Worm (Caenorhabditis elegans) whole organism, L4 larva: ENCODE measurements around the gene tbc-10.

Experiments used
- F44E2.7 ChIP-seq: fragments of 200-800 bp; sonication (Bioruptor generic); IDR thresholded peaks from 2 replicates; pipeline ENCODE4 v2.1.2; 2022; ENCODE audit warnings: missing genetic modification characterization, missing compliant biosample characterization
- T26A8.4 ChIP-seq: fragments of 200-800 bp; sonication (Bioruptor generic); IDR thresholded peaks from 2 replicates; pipeline ENCODE4 v1.3.6; 2022; ENCODE audit warnings: missing genetic modification characterization, missing compliant biosample characterization
- ZK546.5 ChIP-seq, 2 experiments: sonication (generic microtip); optimal IDR thresholded peaks; 2 replicates each; lab custom pipeline; 2017; ENCODE audit warnings: missing biosample characterization in 2 of 2, missing genetic modification characterization in 2 of 2
- attf-4 ChIP-seq: sonication (generic microtip); optimal IDR thresholded peaks from 3 replicates; lab custom pipeline; 2017; ENCODE audit warnings: missing biosample characterization, missing genetic modification characterization
- ctbp-1 ChIP-seq: fragments of 200-800 bp; sonication (Bioruptor generic); IDR thresholded peaks from 2 replicates; pipeline ENCODE4 v1.3.6; 2022; ENCODE audit warnings: missing genetic modification reagents, missing genetic modification characterization, missing compliant biosample characterization
- daf-16 ChIP-seq, 3 experiments: sonication (generic microtip); optimal IDR thresholded peaks; 2 replicates each; lab custom pipeline; 2016 to 2017; ENCODE audit warnings: missing genetic modification characterization in 3 of 3, missing genetic modification reagents in 3 of 3, mild to moderate bottlenecking in 2 of 3, missing compliant biosample characterization in 2 of 3, missing biosample characterization in 1 of 3, moderate library complexity in 1 of 3
- dmd-6 ChIP-seq: fragments of 200-800 bp; sonication (Bioruptor generic); IDR thresholded peaks from 2 replicates; pipeline ENCODE4 v1.3.6; 2022; ENCODE audit warnings: missing genetic modification reagents, missing genetic modification characterization, missing compliant biosample characterization
- dve-1 ChIP-seq: sonication (generic microtip); optimal IDR thresholded peaks from 2 replicates; lab custom pipeline; 2017; ENCODE audit warnings: antibody characterized with exemption, mild to moderate bottlenecking, missing genetic modification characterization, missing compliant biosample characterization; ENCODE audit not compliant: insufficient read depth
- fos-1 ChIP-seq: fragments of 150-350 bp; optimal IDR thresholded peaks from 2 replicates; lab custom pipeline; 2014; ENCODE audit warnings: missing biosample characterization, missing genetic modification characterization
- hif-1 ChIP-seq, 2 experiments: sonication (generic microtip); optimal IDR thresholded peaks; 2 replicates each; lab custom pipeline; 2016 to 2017; ENCODE audit warnings: missing compliant biosample characterization in 2 of 2, missing genetic modification characterization in 2 of 2, missing genetic modification reagents in 2 of 2, missing genotype in 2 of 2, mild to moderate bottlenecking in 1 of 2
- hlh-11 ChIP-seq: fragments of 200-800 bp; sonication (Bioruptor generic); optimal IDR thresholded peaks from 2 replicates; lab custom pipeline; 2018; ENCODE audit warnings: mild to moderate bottlenecking, missing genetic modification characterization, missing compliant biosample characterization
- hlh-30 ChIP-seq: sonication (generic microtip); optimal IDR thresholded peaks from 2 replicates; lab custom pipeline; 2017; ENCODE audit warnings: antibody characterized with exemption, mild to moderate bottlenecking, missing genetic modification characterization, missing compliant biosample characterization; ENCODE audit not compliant: insufficient read depth
- hmg-1.1 ChIP-seq: fragments of 200-800 bp; sonication (Bioruptor generic); IDR thresholded peaks from 2 replicates; pipeline ENCODE4 v1.3.6; 2022; ENCODE audit warnings: missing genetic modification reagents, missing genetic modification characterization, missing compliant biosample characterization
- lim-7 ChIP-seq: fragments of 200-800 bp; sonication (Bioruptor generic); IDR thresholded peaks from 2 replicates; pipeline ENCODE4 v1.3.6; 2022; ENCODE audit warnings: missing genetic modification characterization, missing compliant biosample characterization
- lin-38 ChIP-seq: fragments of 200-800 bp; sonication (Bioruptor generic); IDR thresholded peaks from 2 replicates; pipeline ENCODE4 v1.3.6; 2022; ENCODE audit warnings: missing genetic modification reagents, missing genetic modification characterization, missing compliant biosample characterization
- lin-39 ChIP-seq: fragments of 150-350 bp; optimal IDR thresholded peaks from 2 replicates; lab custom pipeline; 2014; ENCODE audit warnings: missing biosample characterization, missing genetic modification reagents, missing genetic modification characterization
- madf-9 ChIP-seq: fragments of 200-800 bp; sonication (Bioruptor generic); conservative IDR thresholded peaks from 2 replicates; pipeline ENCODE4 v1.3.6; 2022; ENCODE audit warnings: missing genetic modification reagents, missing genetic modification characterization, missing compliant biosample characterization
- mes-2 ChIP-seq: sonication (generic microtip); optimal IDR thresholded peaks from 2 replicates; lab custom pipeline; 2016; ENCODE audit warnings: missing genotype, mild to moderate bottlenecking, missing genetic modification characterization, missing compliant biosample characterization; ENCODE audit not compliant: poor library complexity, severe bottlenecking
- mxl-2 ChIP-seq: fragments of 200-800 bp; sonication (Bioruptor generic); conservative IDR thresholded peaks from 2 replicates; pipeline ENCODE4 v1.3.6; 2022; ENCODE audit warnings: missing genetic modification reagents, missing genetic modification characterization, missing compliant biosample characterization
- nhr-28 ChIP-seq: fragments of 150-350 bp; optimal IDR thresholded peaks from 2 replicates; lab custom pipeline; 2014; ENCODE audit warnings: missing biosample characterization, missing genetic modification characterization
- nhr-41 ChIP-seq: fragments of 200-800 bp; sonication (Bioruptor generic); IDR thresholded peaks from 2 replicates; pipeline ENCODE4 v1.3.6; 2022; ENCODE audit warnings: missing genetic modification reagents, missing genetic modification characterization, missing compliant biosample characterization
- nhr-42 ChIP-seq: fragments of 200-800 bp; sonication (Bioruptor generic); IDR thresholded peaks from 2 replicates; pipeline ENCODE4 v1.3.6; 2022; ENCODE audit warnings: missing genetic modification characterization, missing compliant biosample characterization
- nhr-6 ChIP-seq: fragments of 150-350 bp; optimal IDR thresholded peaks from 2 replicates; lab custom pipeline; 2014; ENCODE audit warnings: missing biosample characterization, missing genetic modification characterization
- nhr-76 ChIP-seq: fragments of 150-350 bp; optimal IDR thresholded peaks from 2 replicates; lab custom pipeline; 2014; ENCODE audit warnings: missing biosample characterization, missing genetic modification characterization
- nhr-77 ChIP-seq: fragments of 150-350 bp; optimal IDR thresholded peaks from 2 replicates; lab custom pipeline; 2014; ENCODE audit warnings: missing biosample characterization, missing genetic modification characterization
- php-3 ChIP-seq: fragments of 200-800 bp; sonication (Bioruptor generic); IDR thresholded peaks from 2 replicates; pipeline ENCODE4 v1.3.6; 2022; ENCODE audit warnings: missing genetic modification reagents, missing genetic modification characterization, missing compliant biosample characterization
- pqm-1 ChIP-seq: sonication (generic microtip); optimal IDR thresholded peaks from 2 replicates; lab custom pipeline; 2017; ENCODE audit warnings: missing biosample characterization, missing genetic modification characterization
- set-16 ChIP-seq: fragments of 200-800 bp; sonication (Bioruptor generic); IDR thresholded peaks from 2 replicates; pipeline ENCODE4 v1.3.6; 2022; ENCODE audit warnings: missing genetic modification reagents, missing genetic modification characterization, missing compliant biosample characterization
- snpc-1.2 ChIP-seq: fragments of 200-800 bp; sonication (Bioruptor generic); IDR thresholded peaks from 2 replicates; pipeline ENCODE4 v1.3.6; 2022; ENCODE audit warnings: missing genetic modification reagents, missing genetic modification characterization, missing compliant biosample characterization
- tag-97 ChIP-seq: fragments of 200-800 bp; sonication (Bioruptor generic); IDR thresholded peaks from 2 replicates; pipeline ENCODE4 v1.3.6; 2022; ENCODE audit warnings: missing genetic modification characterization, missing compliant biosample characterization
- tra-1 ChIP-seq: fragments of 200-800 bp; sonication (Bioruptor generic); IDR thresholded peaks from 2 replicates; pipeline ENCODE4 v1.3.6; 2022; ENCODE audit warnings: missing genetic modification reagents, missing genetic modification characterization, missing compliant biosample characterization
- unc-62 ChIP-seq, 3 experiments: fragments of 150-350 bp in 1 of 3; sonication (generic microtip); optimal IDR thresholded peaks in 2 of 3; peaks in 1 of 3; 1 replicate in 1 of 3; 2 replicates in 2 of 3; lab custom pipeline; 2014 to 2017; ENCODE audit warnings: missing biosample characterization in 3 of 3, missing genetic modification characterization in 3 of 3, missing genetic modification reagents in 3 of 3, missing genotype in 1 of 3
- zfp-2 ChIP-seq: sonication (generic microtip); optimal IDR thresholded peaks from 2 replicates; lab custom pipeline; 2016; ENCODE audit warnings: mild to moderate bottlenecking, missing genetic modification characterization, missing compliant biosample characterization
- zfp-3 ChIP-seq: fragments of 200-800 bp; sonication (Bioruptor generic); conservative IDR thresholded peaks from 2 replicates; pipeline ENCODE4 v1.3.6; 2022; ENCODE audit warnings: missing genetic modification reagents, missing genetic modification characterization, missing compliant biosample characterization
- zip-11 ChIP-seq: fragments of 200-800 bp; sonication (Bioruptor generic); IDR thresholded peaks from 2 replicates; pipeline ENCODE4 v1.3.6; 2022; ENCODE audit warnings: missing genetic modification characterization, missing compliant biosample characterization
- zip-2 ChIP-seq: fragments of 150-350 bp; optimal IDR thresholded peaks from 2 replicates; lab custom pipeline; 2014; ENCODE audit warnings: missing biosample characterization, missing genetic modification characterization

The tbc-10 gene

ce11 chrIII:982961-983360, at the start of gene tbc-10:
TSS of gene tbc-10 (plus strand) at chrIII:983261.
- TF ChIP-seq nhr-77 (tag; lab: Kevin White, UChicago), result no peak
- TF ChIP-seq mes-2 (tag; lab: Kevin White, UChicago), result no peak
- TF ChIP-seq snpc-1.2, result no peak
- TF ChIP-seq hmg-1.1 (GFP tag; lab: Robert Waterston, UW), result no peak
- no peak for TF ChIP-seq mxl-2 (GFP tag; lab: Robert Waterston, UW)
- no peak for TF ChIP-seq F44E2.7 (GFP tag; lab: Robert Waterston, UW)

- TF ChIP-seq mes-2 (tag; lab: Kevin White, UChicago), result no peak
- TF ChIP-seq pqm-1 (tag; lab: Kevin White, UChicago), result peak; percentile 43
- no peak for TF ChIP-seq daf-16 (GFP tag; optimal IDR thresholded peaks at IDR 0.05; lab: Kevin White, UChicago)
- peak; percentile 51 for TF ChIP-seq daf-16 (tag; optimal IDR thresholded peaks at IDR 0.05; lab: Kevin White, UChicago)
- TF ChIP-seq dmd-6 (GFP tag; lab: Robert Waterston, UW), result peak; percentile 92
- no peak for TF ChIP-seq tag-97 (GFP tag; lab: Robert Waterston, UW)
- TF ChIP-seq unc-62 (GFP tag; optimal IDR thresholded peaks at IDR 0.05 in 1 of 2; lab: Kevin White, UChicago), result peak in 1 of 2 experiments; percentile 6
- no peak for TF ChIP-seq unc-62 (tag; optimal IDR thresholded peaks at IDR 0.05; lab: Kevin White, UChicago)
- TF ChIP-seq nhr-28 (tag; lab: Kevin White, UChicago), result peak; percentile 25
- TF ChIP-seq hlh-11 (tag; lab: Kevin White, UChicago), result peak; percentile 75
- peak; percentile 80 for TF ChIP-seq tra-1 (GFP tag; lab: Robert Waterston, UW)
- peak; percentile 52 for TF ChIP-seq dve-1 (tag; lab: Kevin White, UChicago)
- TF ChIP-seq, all 104 proteins: peak for 8
Measured at ce11 chrIII:936037-936507, 47.0 kb upstream of the tbc-10 start, which contains the start of gene fbxa-55. TSS of gene fbxa-55 (minus strand) at chrIII:936087.

- TF ChIP-seq madf-9 (GFP tag; lab: Robert Waterston, UW) (no peak), hlh-30 (tag; lab: Kevin White, UChicago) (no peak)
Measured at ce11 chrIII:937961-938360, 45.1 kb upstream of the tbc-10 start, which contains the start of gene fbxa-56. TSS of gene fbxa-56 (minus strand) at chrIII:938061.

- TF ChIP-seq attf-4 (tag; lab: Kevin White, UChicago) (no peak), nhr-6 (tag; lab: Kevin White, UChicago) (no peak), nhr-76 (tag; lab: Kevin White, UChicago) (no peak), fos-1 (tag; lab: Kevin White, UChicago) (no peak)
Measured at ce11 chrIII:938569-938968, 44.5 kb upstream of the tbc-10 start, which contains the start of gene fbxa-22. TSS of gene fbxa-22 (plus strand) at chrIII:938869.

ce11 chrIII:941958-942357, 41.1 kb upstream of the tbc-10 start:
- peak; percentile 70 for TF ChIP-seq set-16 (GFP tag; lab: Robert Waterston, UW)
- no peak for TF ChIP-seq nhr-41 (GFP tag; lab: Robert Waterston, UW)
- no peak for TF ChIP-seq zip-11

- TF ChIP-seq php-3 (peak; percentile 26; the same call in 1 of the 2 replicates), ZK546.5 (tag; optimal IDR thresholded peaks at IDR 0.05; lab: Kevin White, UChicago) (no peak), pqm-1 (tag; lab: Kevin White, UChicago) (peak; percentile 60), lim-7 (GFP tag; lab: Robert Waterston, UW) (no peak), hlh-11 (tag; lab: Kevin White, UChicago) (peak; percentile 66), lin-39 (tag; lab: Kevin White, UChicago) (no peak), nhr-6 (tag; lab: Kevin White, UChicago) (no peak), nhr-77 (tag; lab: Kevin White, UChicago) (peak; percentile 27), tra-1 (GFP tag; lab: Robert Waterston, UW) (no peak), daf-16 (GFP tag; optimal IDR thresholded peaks at IDR 0.05; lab: Kevin White, UChicago) (no peak), daf-16 (tag; optimal IDR thresholded peaks at IDR 0.05; lab: Kevin White, UChicago) (peak; percentile 71), dve-1 (tag; lab: Kevin White, UChicago) (peak; percentile 71), lin-38 (0 out of 2 replicates have a peak, but pooled peaks have one; percentile 10), ctbp-1 (GFP tag; lab: Robert Waterston, UW) (no peak), zfp-3 (GFP tag; lab: Robert Waterston, UW) (no peak), zip-2 (tag; lab: Kevin White, UChicago) (peak; percentile 10), zfp-2 (tag; lab: Kevin White, UChicago) (no peak), T26A8.4 (GFP tag; lab: Robert Waterston, UW) (no peak), nhr-28 (tag; lab: Kevin White, UChicago) (peak; percentile 39), nhr-42 (no peak), hlh-30 (tag; lab: Kevin White, UChicago) (peak; percentile 16), dmd-6 (GFP tag; lab: Robert Waterston, UW) (peak; percentile 75), hif-1 (tag; optimal IDR thresholded peaks at IDR 0.05; lab: Kevin White, UChicago) (no peak)
Measured at ce11 chrIII:943426-943927, 39.6 kb upstream of the tbc-10 start, which contains the start of gene fbxa-59. TSS of gene fbxa-59 (minus strand) at chrIII:943476.
